Worm (Caenorhabditis elegans) whole organism, young adult: ENCODE measurements around the gene arl-5.

Source experiments
- B0336.3 ChIP-seq: fragments of 200-800 bp; sonication (Bioruptor generic); IDR thresholded peaks from 2 replicates; pipeline ENCODE4 v1.3.6; 2022; ENCODE audit warnings: missing genetic modification characterization, missing compliant biosample characterization
- D2030.7 ChIP-seq: fragments of 200-800 bp; sonication (Bioruptor generic); IDR thresholded peaks from 2 replicates; pipeline ENCODE4 v1.3.6; 2022; ENCODE audit warnings: missing genetic modification reagents, missing genetic modification characterization, missing compliant biosample characterization
- gei-17 ChIP-seq: fragments of 200-800 bp; sonication (Bioruptor generic); optimal IDR thresholded peaks from 2 replicates; lab custom pipeline; 2018; ENCODE audit warnings: mild to moderate bottlenecking, missing genetic modification characterization, missing compliant biosample characterization
- hrde-1 ChIP-seq: sonication (generic microtip); optimal IDR thresholded peaks from 2 replicates; lab custom pipeline; 2016; ENCODE audit warnings: missing genetic modification characterization, mild to moderate bottlenecking, missing compliant biosample characterization, moderate library complexity, missing genotype, missing genetic modification reagents, borderline replicate concordance
- let-526 ChIP-seq: fragments of 200-800 bp; sonication (Bioruptor generic); IDR thresholded peaks from 2 replicates; pipeline ENCODE4 v1.3.6; 2022; ENCODE audit warnings: missing genetic modification reagents, missing genetic modification characterization, missing compliant biosample characterization
- mes-4 ChIP-seq: sonication (generic microtip); optimal IDR thresholded peaks from 2 replicates; lab custom pipeline; 2016; ENCODE audit warnings: missing genotype, missing genetic modification characterization, missing compliant biosample characterization
- rec-8 ChIP-seq, 2 experiments: sonication (generic microtip); optimal IDR thresholded peaks; 2 replicates each; lab custom pipeline; 2016; ENCODE audit warnings: mild to moderate bottlenecking in 2 of 2, missing genetic modification characterization in 2 of 2, missing genetic modification reagents in 2 of 2, missing genotype in 2 of 2, missing biosample characterization in 1 of 2, missing compliant biosample characterization in 1 of 2, moderate library complexity in 1 of 2
- zfh-2 ChIP-seq: fragments of 200-800 bp; sonication (Bioruptor generic); conservative IDR thresholded peaks from 2 replicates; pipeline ENCODE4 v1.3.6; 2022; ENCODE audit warnings: missing genetic modification reagents, missing genetic modification characterization, missing compliant biosample characterization
- ztf-22 ChIP-seq: fragments of 200-800 bp; sonication (Bioruptor generic); optimal IDR thresholded peaks from 2 replicates; lab custom pipeline; 2018; ENCODE audit warnings: mild to moderate bottlenecking, missing genetic modification characterization, moderate library complexity, missing compliant biosample characterization
- ztf-3 ChIP-seq: fragments of 200-800 bp; sonication (Bioruptor generic); optimal IDR thresholded peaks from 2 replicates; lab custom pipeline; 2018; ENCODE audit warnings: mild to moderate bottlenecking, missing genetic modification characterization, missing compliant biosample characterization

Gene arl-5

ce11 chrIII:9867780-9868503, 44.9 kb downstream of the arl-5 start, which contains the start of gene dhhc-4 (continued):
- TF ChIP-seq zfh-2, result no peak
- TF ChIP-seq rec-8 (tag; optimal IDR thresholded peaks at IDR 0.05; lab: Kevin White, UChicago), result peak in 1 of 2 experiments; percentile 56
- no peak for TF ChIP-seq gei-17 (GFP tag; lab: Kevin White, UChicago)
- TF ChIP-seq D2030.7 (GFP tag; lab: Robert Waterston, UW), result no peak
- no peak for TF ChIP-seq hrde-1 (tag; lab: Kevin White, UChicago)

ce11 chrIII:9871032-9871431, 48.0 kb downstream of the arl-5 start, which contains the start of gene ZK757.1:
TSS of gene ZK757.1 (minus strand) at chrIII:9871132.
- TF ChIP-seq ztf-22 (GFP tag; lab: Kevin White, UChicago) (no peak), mes-4 (tag; lab: Kevin White, UChicago) (no peak), B0336.3 (GFP tag; lab: Robert Waterston, UW) (no peak), ztf-3 (GFP tag; lab: Kevin White, UChicago) (no peak), let-526 (GFP tag; lab: Robert Waterston, UW) (no peak)
